Worm (Caenorhabditis elegans) whole organism, L4 larva: Measurements from ENCODE around the gene F31A3.5.

ENCODE experiments used
- F26F4.8 ChIP-seq: fragments of 200-800 bp; sonication (Bioruptor generic); conservative IDR thresholded peaks from 2 replicates; pipeline ENCODE4 v1.3.6; 2022; ENCODE audit warnings: missing genetic modification characterization, missing compliant biosample characterization
- T20F7.1 ChIP-seq: fragments of 200-800 bp; sonication (Bioruptor generic); optimal IDR thresholded peaks from 2 replicates; lab custom pipeline; 2018; ENCODE audit warnings: mild to moderate bottlenecking, missing genetic modification characterization, missing compliant biosample characterization
- Y105C5A.15 ChIP-seq: fragments of 200-800 bp; sonication (Bioruptor generic); IDR thresholded peaks from 2 replicates; pipeline ENCODE4 v1.3.6; 2022; ENCODE audit warnings: missing genetic modification characterization, missing compliant biosample characterization
- Y48G9A.11 ChIP-seq: fragments of 200-800 bp; sonication (Bioruptor generic); IDR thresholded peaks from 2 replicates; pipeline ENCODE4 v1.3.6; 2022; ENCODE audit warnings: missing genetic modification reagents, missing genetic modification characterization, missing compliant biosample characterization
- Y5F2A.4 ChIP-seq: fragments of 200-800 bp; sonication (Bioruptor generic); optimal IDR thresholded peaks from 2 replicates; lab custom pipeline; 2018; ENCODE audit warnings: mild to moderate bottlenecking, missing genetic modification characterization, missing compliant biosample characterization
- Y75B8A.6 ChIP-seq: fragments of 200-800 bp; sonication (Bioruptor generic); IDR thresholded peaks from 2 replicates; pipeline ENCODE4 v1.3.6; 2022; ENCODE audit warnings: missing genetic modification reagents, missing genetic modification characterization, missing compliant biosample characterization
- aly-2 ChIP-seq: sonication (generic microtip); optimal IDR thresholded peaks from 2 replicates; lab custom pipeline; 2018; ENCODE audit warnings: missing biosample characterization, missing genetic modification characterization
- arid-1 ChIP-seq: fragments of 200-800 bp; sonication (Bioruptor generic); conservative IDR thresholded peaks from 2 replicates; pipeline ENCODE4 v1.3.6; 2022; ENCODE audit warnings: missing genetic modification reagents, missing genetic modification characterization, missing compliant biosample characterization
- attf-4 ChIP-seq: sonication (generic microtip); optimal IDR thresholded peaks from 3 replicates; lab custom pipeline; 2017; ENCODE audit warnings: missing biosample characterization, missing genetic modification characterization
- ceh-44 ChIP-seq: fragments of 200-800 bp; sonication (Bioruptor generic); IDR thresholded peaks from 2 replicates; pipeline ENCODE4 v1.3.6; 2022; ENCODE audit warnings: missing genetic modification reagents, missing genetic modification characterization, missing compliant biosample characterization
- cey-2 ChIP-seq: sonication (generic microtip); optimal IDR thresholded peaks from 3 replicates; lab custom pipeline; 2017; ENCODE audit warnings: missing genetic modification characterization, mild to moderate bottlenecking, missing compliant biosample characterization, antibody characterized with exemption, borderline replicate concordance; ENCODE audit not compliant: insufficient read depth
- daf-12 ChIP-seq: fragments of 150-350 bp; optimal IDR thresholded peaks from 2 replicates; lab custom pipeline; 2014; ENCODE audit warnings: missing biosample characterization, missing genetic modification reagents, missing genetic modification characterization
- daf-16 ChIP-seq, 3 experiments: sonication (generic microtip); optimal IDR thresholded peaks; 2 replicates each; lab custom pipeline; 2016 to 2017; ENCODE audit warnings: missing genetic modification characterization in 3 of 3, missing genetic modification reagents in 3 of 3, mild to moderate bottlenecking in 2 of 3, missing compliant biosample characterization in 2 of 3, missing biosample characterization in 1 of 3, moderate library complexity in 1 of 3
- daf-8 ChIP-seq: fragments of 200-800 bp; sonication (Bioruptor generic); IDR thresholded peaks from 2 replicates; pipeline ENCODE4 v1.3.6; 2022; ENCODE audit warnings: missing genetic modification characterization, missing compliant biosample characterization
- dmd-8 ChIP-seq: fragments of 200-800 bp; sonication (Bioruptor generic); IDR thresholded peaks from 2 replicates; pipeline ENCODE4 v1.3.6; 2022; ENCODE audit warnings: missing genetic modification characterization, missing compliant biosample characterization
- dmd-9 ChIP-seq: fragments of 200-800 bp; sonication (Bioruptor generic); IDR thresholded peaks from 2 replicates; pipeline ENCODE4 v1.3.6; 2022; ENCODE audit warnings: missing genetic modification reagents, missing genetic modification characterization, missing compliant biosample characterization
- dpl-1 ChIP-seq: fragments of 150-350 bp; optimal IDR thresholded peaks from 2 replicates; lab custom pipeline; 2014; ENCODE audit warnings: missing biosample characterization, missing genetic modification reagents, missing genetic modification characterization
- duxl-1 ChIP-seq: sonication (generic microtip); optimal IDR thresholded peaks from 2 replicates; lab custom pipeline; 2016; ENCODE audit warnings: mild to moderate bottlenecking, missing genetic modification characterization, moderate library complexity, missing compliant biosample characterization; ENCODE audit not compliant: poor library complexity
- egl-43 ChIP-seq: fragments of 200-800 bp; sonication (Bioruptor generic); IDR thresholded peaks from 2 replicates; pipeline ENCODE4 v1.3.6; 2022; ENCODE audit warnings: missing genetic modification reagents, missing genetic modification characterization, missing compliant biosample characterization
- fkh-10 ChIP-seq: fragments of 150-350 bp; optimal IDR thresholded peaks from 2 replicates; lab custom pipeline; 2014; ENCODE audit warnings: missing biosample characterization, missing genetic modification reagents, missing genetic modification characterization
- fos-1 ChIP-seq: fragments of 150-350 bp; optimal IDR thresholded peaks from 2 replicates; lab custom pipeline; 2014; ENCODE audit warnings: missing biosample characterization, missing genetic modification characterization
- hmg-1.1 ChIP-seq: fragments of 200-800 bp; sonication (Bioruptor generic); IDR thresholded peaks from 2 replicates; pipeline ENCODE4 v1.3.6; 2022; ENCODE audit warnings: missing genetic modification reagents, missing genetic modification characterization, missing compliant biosample characterization
- jun-1 ChIP-seq: fragments of 150-350 bp; optimal IDR thresholded peaks from 2 replicates; lab custom pipeline; 2014; ENCODE audit warnings: missing biosample characterization, missing genetic modification reagents, missing genetic modification characterization
- lim-7 ChIP-seq: fragments of 200-800 bp; sonication (Bioruptor generic); IDR thresholded peaks from 2 replicates; pipeline ENCODE4 v1.3.6; 2022; ENCODE audit warnings: missing genetic modification characterization, missing compliant biosample characterization
- lin-1 ChIP-seq: fragments of 200-800 bp; sonication (Bioruptor generic); IDR thresholded peaks from 2 replicates; pipeline ENCODE4 v1.3.6; 2022; ENCODE audit warnings: missing genetic modification reagents, missing genetic modification characterization, missing compliant biosample characterization
- lin-13 ChIP-seq: fragments of 150-350 bp; optimal IDR thresholded peaks from 2 replicates; lab custom pipeline; 2014; ENCODE audit warnings: missing biosample characterization, missing genetic modification reagents, missing genetic modification characterization
- lin-29 ChIP-seq: fragments of 200-800 bp; sonication (Bioruptor generic); IDR thresholded peaks from 2 replicates; pipeline ENCODE4 v1.3.6; 2022; ENCODE audit warnings: missing genetic modification reagents, missing genetic modification characterization, missing compliant biosample characterization
- lin-38 ChIP-seq: fragments of 200-800 bp; sonication (Bioruptor generic); IDR thresholded peaks from 2 replicates; pipeline ENCODE4 v1.3.6; 2022; ENCODE audit warnings: missing genetic modification reagents, missing genetic modification characterization, missing compliant biosample characterization
- lsy-2 ChIP-seq, 2 experiments: fragments of 150-350 bp in 1 of 2; sonication (generic microtip) in 1 of 2; optimal IDR thresholded peaks; 2 replicates each; lab custom pipeline; 2014 to 2017; ENCODE audit warnings: missing biosample characterization in 2 of 2, missing genetic modification characterization in 2 of 2
- madf-5 ChIP-seq, 2 experiments: fragments of 200-800 bp; sonication (Bioruptor generic); IDR thresholded peaks; 2 replicates each; pipeline ENCODE4 v1.3.6; 2022; ENCODE audit warnings: missing compliant biosample characterization in 2 of 2, missing genetic modification characterization in 2 of 2
- madf-9 ChIP-seq: fragments of 200-800 bp; sonication (Bioruptor generic); conservative IDR thresholded peaks from 2 replicates; pipeline ENCODE4 v1.3.6; 2022; ENCODE audit warnings: missing genetic modification reagents, missing genetic modification characterization, missing compliant biosample characterization
- mdt-29 ChIP-seq: fragments of 200-800 bp; sonication (Bioruptor generic); IDR thresholded peaks from 2 replicates; pipeline ENCODE4 v1.3.6; 2022; ENCODE audit warnings: missing genetic modification reagents, missing genetic modification characterization, missing compliant biosample characterization
- mxl-2 ChIP-seq: fragments of 200-800 bp; sonication (Bioruptor generic); conservative IDR thresholded peaks from 2 replicates; pipeline ENCODE4 v1.3.6; 2022; ENCODE audit warnings: missing genetic modification reagents, missing genetic modification characterization, missing compliant biosample characterization
- mxl-3 ChIP-seq: fragments of 200-800 bp; sonication (Bioruptor generic); optimal IDR thresholded peaks from 2 replicates; lab custom pipeline; 2018; ENCODE audit warnings: mild to moderate bottlenecking, missing genetic modification characterization, missing compliant biosample characterization
- nhr-10 ChIP-seq: fragments of 150-350 bp; optimal IDR thresholded peaks from 2 replicates; lab custom pipeline; 2014; ENCODE audit warnings: missing biosample characterization, missing genetic modification characterization
- nhr-102 ChIP-seq: sonication (generic microtip); optimal IDR thresholded peaks from 2 replicates; lab custom pipeline; 2016; ENCODE audit warnings: mild to moderate bottlenecking, missing genetic modification characterization, moderate library complexity, missing compliant biosample characterization
- nhr-42 ChIP-seq: fragments of 200-800 bp; sonication (Bioruptor generic); IDR thresholded peaks from 2 replicates; pipeline ENCODE4 v1.3.6; 2022; ENCODE audit warnings: missing genetic modification characterization, missing compliant biosample characterization
- nhr-6 ChIP-seq: fragments of 150-350 bp; optimal IDR thresholded peaks from 2 replicates; lab custom pipeline; 2014; ENCODE audit warnings: missing biosample characterization, missing genetic modification characterization
- php-3 ChIP-seq: fragments of 200-800 bp; sonication (Bioruptor generic); IDR thresholded peaks from 2 replicates; pipeline ENCODE4 v1.3.6; 2022; ENCODE audit warnings: missing genetic modification reagents, missing genetic modification characterization, missing compliant biosample characterization
- rbr-2 ChIP-seq: sonication (generic microtip); optimal IDR thresholded peaks from 2 replicates; lab custom pipeline; 2016; ENCODE audit warnings: missing genotype, missing genetic modification characterization, missing compliant biosample characterization
- saeg-2 ChIP-seq: fragments of 200-800 bp; sonication (Bioruptor generic); IDR thresholded peaks from 2 replicates; pipeline ENCODE4 v1.3.6; 2022; ENCODE audit warnings: missing genetic modification reagents, missing genetic modification characterization, missing compliant biosample characterization
- skn-1 ChIP-seq: fragments of 150-350 bp; optimal IDR thresholded peaks from 2 replicates; lab custom pipeline; 2014; ENCODE audit warnings: missing biosample characterization, missing genetic modification characterization
- tag-97 ChIP-seq: fragments of 200-800 bp; sonication (Bioruptor generic); IDR thresholded peaks from 2 replicates; pipeline ENCODE4 v1.3.6; 2022; ENCODE audit warnings: missing genetic modification characterization, missing compliant biosample characterization
- unc-130 ChIP-seq: sonication (generic microtip); optimal IDR thresholded peaks from 2 replicates; lab custom pipeline; 2016; ENCODE audit warnings: missing genetic modification reagents, missing genetic modification characterization, missing compliant biosample characterization
- unc-39 ChIP-seq: sonication (generic microtip); optimal IDR thresholded peaks from 2 replicates; lab custom pipeline; 2017; ENCODE audit warnings: missing biosample characterization, missing genetic modification characterization
- zag-1 ChIP-seq: fragments of 150-350 bp; optimal IDR thresholded peaks from 2 replicates; lab custom pipeline; 2014; ENCODE audit warnings: missing biosample characterization, missing genetic modification characterization
- zfp-2 ChIP-seq: sonication (generic microtip); optimal IDR thresholded peaks from 2 replicates; lab custom pipeline; 2016; ENCODE audit warnings: mild to moderate bottlenecking, missing genetic modification characterization, missing compliant biosample characterization
- zfp-3 ChIP-seq: fragments of 200-800 bp; sonication (Bioruptor generic); conservative IDR thresholded peaks from 2 replicates; pipeline ENCODE4 v1.3.6; 2022; ENCODE audit warnings: missing genetic modification reagents, missing genetic modification characterization, missing compliant biosample characterization
- zip-11 ChIP-seq: fragments of 200-800 bp; sonication (Bioruptor generic); IDR thresholded peaks from 2 replicates; pipeline ENCODE4 v1.3.6; 2022; ENCODE audit warnings: missing genetic modification characterization, missing compliant biosample characterization

Gene F31A3.5

ce11 chrX:17545498-17545897 is 17.9 kb downstream of the F31A3.5 start (continued):
- TF ChIP-seq lsy-2 (tag; optimal IDR thresholded peaks at IDR 0.05; lab: Kevin White, UChicago) (no peak), fkh-10 (no peak), daf-16 (GFP tag; optimal IDR thresholded peaks at IDR 0.05; lab: Kevin White, UChicago) (peak in 1 of 2 experiments; percentile 39), daf-16 (tag; optimal IDR thresholded peaks at IDR 0.05; lab: Kevin White, UChicago) (no peak), F26F4.8 (GFP tag; lab: Robert Waterston, UW) (no peak), arid-1 (no peak), mxl-3 (GFP tag; lab: Kevin White, UChicago) (peak; percentile 20), nhr-10 (no peak), zip-11 (GFP tag; lab: Robert Waterston, UW) (no peak), nhr-102 (peak; percentile 79), dpl-1 (no peak), saeg-2 (no peak), aly-2 (tag; lab: Kevin White, UChicago) (no peak), fos-1 (tag; lab: Kevin White, UChicago) (no peak), nhr-6 (tag; lab: Kevin White, UChicago) (no peak), unc-130 (GFP tag; lab: Kevin White, UChicago) (no peak), attf-4 (no peak), zfp-2 (tag; lab: Kevin White, UChicago) (no peak), lin-38 (no peak), skn-1 (tag; lab: Kevin White, UChicago) (no peak), mxl-2 (no peak), php-3 (GFP tag; lab: Robert Waterston, UW) (peak; percentile 64), daf-8 (GFP tag; lab: Robert Waterston, UW) (no peak), cey-2 (tag; lab: Kevin White, UChicago) (no peak)

- TF ChIP-seq nhr-6 (tag; lab: Kevin White, UChicago) (peak; percentile 23), lin-29 (GFP tag; lab: Robert Waterston, UW) (peak; percentile 90), duxl-1 (tag; lab: Kevin White, UChicago) (peak; percentile 96), dmd-8 (GFP tag; lab: Robert Waterston, UW) (no peak), mdt-29 (GFP tag; lab: Robert Waterston, UW) (peak; percentile 78), rbr-2 (peak; percentile 94), T20F7.1 (GFP tag; lab: Kevin White, UChicago) (peak; percentile 84), Y5F2A.4 (peak; percentile 56), zfp-3 (peak; percentile 88), unc-39 (tag; lab: Kevin White, UChicago) (no peak), daf-16 (GFP tag; optimal IDR thresholded peaks at IDR 0.05; lab: Kevin White, UChicago) (peak; percentile 64 to 89), daf-16 (tag; optimal IDR thresholded peaks at IDR 0.05; lab: Kevin White, UChicago) (peak; percentile 38), unc-130 (GFP tag; lab: Kevin White, UChicago) (no peak), nhr-10 (no peak), Y75B8A.6 (GFP tag; lab: Robert Waterston, UW) (no peak), fos-1 (tag; lab: Kevin White, UChicago) (no peak), jun-1 (tag; lab: Kevin White, UChicago) (no peak), hmg-1.1 (GFP tag; lab: Robert Waterston, UW) (peak; percentile 99), daf-12 (tag; lab: Kevin White, UChicago) (no peak), ceh-44 (GFP tag; lab: Robert Waterston, UW) (no peak), Y105C5A.15 (GFP tag; lab: Robert Waterston, UW) (no peak), lin-13 (GFP tag; lab: Kevin White, UChicago) (peak; percentile 62), lin-1 (peak; percentile 73; the same call in 1 of the 2 replicates), skn-1 (tag; lab: Kevin White, UChicago) (no peak), lim-7 (GFP tag; lab: Robert Waterston, UW) (no peak; the same call in 1 of the 2 replicates), nhr-42 (GFP tag; lab: Robert Waterston, UW) (peak; percentile 98), egl-43 (GFP tag; lab: Robert Waterston, UW) (no peak; the same call in 1 of the 2 replicates), madf-9 (GFP tag; lab: Robert Waterston, UW) (peak; percentile 94), zag-1 (tag; lab: Kevin White, UChicago) (peak; percentile 46), tag-97 (no peak), Y48G9A.11 (GFP tag; lab: Robert Waterston, UW) (no peak), madf-5 (GFP tag; IDR thresholded peaks at IDR 0.05; lab: Robert Waterston, UW) (peak in 1 of 2 experiments; percentile 90; a peak in 1 of 4 replicates), dmd-9 (GFP tag; lab: Robert Waterston, UW) (peak; percentile 78)
Observed at ce11 chrX:17544349-17544936, 19.0 kb downstream of the F31A3.5 start.
